Worm (Caenorhabditis elegans) whole organism, L4 larva: ENCODE data around the gene mab-21.

Experiments
- F49E8.2 ChIP-seq: sonication (generic microtip); optimal IDR thresholded peaks from 2 replicates; lab custom pipeline; 2016; ENCODE audit warnings: missing compliant biosample characterization, mild to moderate bottlenecking, missing genetic modification characterization, borderline replicate concordance
- T26A8.4 ChIP-seq: fragments of 200-800 bp; sonication (Bioruptor generic); IDR thresholded peaks from 2 replicates; pipeline ENCODE4 v1.3.6; 2022; ENCODE audit warnings: missing genetic modification characterization, missing compliant biosample characterization
- Y75B8A.6 ChIP-seq: fragments of 200-800 bp; sonication (Bioruptor generic); IDR thresholded peaks from 2 replicates; pipeline ENCODE4 v1.3.6; 2022; ENCODE audit warnings: missing genetic modification reagents, missing genetic modification characterization, missing compliant biosample characterization
- aha-1 ChIP-seq: fragments of 150-350 bp; peaks from one replicate; lab custom pipeline; 2014; ENCODE audit warnings: missing biosample characterization, missing genetic modification characterization
- ama-1 ChIP-seq: fragments of 150-350 bp; optimal IDR thresholded peaks from 2 replicates; lab custom pipeline; 2014; ENCODE audit warnings: inconsistent platforms, mixed read lengths
- arid-1 ChIP-seq: fragments of 200-800 bp; sonication (Bioruptor generic); conservative IDR thresholded peaks from 2 replicates; pipeline ENCODE4 v1.3.6; 2022; ENCODE audit warnings: missing genetic modification reagents, missing genetic modification characterization, missing compliant biosample characterization
- ceh-28 ChIP-seq: fragments of 150-350 bp; optimal IDR thresholded peaks from 2 replicates; lab custom pipeline; 2014; ENCODE audit warnings: missing biosample characterization, missing genetic modification reagents, missing genetic modification characterization
- ceh-62 ChIP-seq: sonication (generic microtip); optimal IDR thresholded peaks from 2 replicates; lab custom pipeline; 2017; ENCODE audit warnings: missing biosample characterization, missing genetic modification characterization
- ctbp-1 ChIP-seq: fragments of 200-800 bp; sonication (Bioruptor generic); IDR thresholded peaks from 2 replicates; pipeline ENCODE4 v1.3.6; 2022; ENCODE audit warnings: missing genetic modification reagents, missing genetic modification characterization, missing compliant biosample characterization
- daf-16 ChIP-seq, 3 experiments: sonication (generic microtip); optimal IDR thresholded peaks; 2 replicates each; lab custom pipeline; 2016 to 2017; ENCODE audit warnings: missing genetic modification characterization in 3 of 3, missing genetic modification reagents in 3 of 3, mild to moderate bottlenecking in 2 of 3, missing compliant biosample characterization in 2 of 3, missing biosample characterization in 1 of 3, moderate library complexity in 1 of 3
- dmd-6 ChIP-seq: fragments of 200-800 bp; sonication (Bioruptor generic); IDR thresholded peaks from 2 replicates; pipeline ENCODE4 v1.3.6; 2022; ENCODE audit warnings: missing genetic modification reagents, missing genetic modification characterization, missing compliant biosample characterization
- dve-1 ChIP-seq: sonication (generic microtip); optimal IDR thresholded peaks from 2 replicates; lab custom pipeline; 2017; ENCODE audit warnings: antibody characterized with exemption, mild to moderate bottlenecking, missing genetic modification characterization, missing compliant biosample characterization; ENCODE audit not compliant: insufficient read depth
- gei-8 ChIP-seq: fragments of 200-800 bp; sonication (Bioruptor generic); optimal IDR thresholded peaks from 2 replicates; lab custom pipeline; 2018; ENCODE audit warnings: mild to moderate bottlenecking, missing genetic modification characterization, missing compliant biosample characterization
- hlh-11 ChIP-seq: fragments of 200-800 bp; sonication (Bioruptor generic); optimal IDR thresholded peaks from 2 replicates; lab custom pipeline; 2018; ENCODE audit warnings: mild to moderate bottlenecking, missing genetic modification characterization, missing compliant biosample characterization
- hlh-30 ChIP-seq: sonication (generic microtip); optimal IDR thresholded peaks from 2 replicates; lab custom pipeline; 2017; ENCODE audit warnings: antibody characterized with exemption, mild to moderate bottlenecking, missing genetic modification characterization, missing compliant biosample characterization; ENCODE audit not compliant: insufficient read depth
- hmg-1.1 ChIP-seq: fragments of 200-800 bp; sonication (Bioruptor generic); IDR thresholded peaks from 2 replicates; pipeline ENCODE4 v1.3.6; 2022; ENCODE audit warnings: missing genetic modification reagents, missing genetic modification characterization, missing compliant biosample characterization
- lin-13 ChIP-seq: fragments of 150-350 bp; optimal IDR thresholded peaks from 2 replicates; lab custom pipeline; 2014; ENCODE audit warnings: missing biosample characterization, missing genetic modification reagents, missing genetic modification characterization
- lin-38 ChIP-seq: fragments of 200-800 bp; sonication (Bioruptor generic); IDR thresholded peaks from 2 replicates; pipeline ENCODE4 v1.3.6; 2022; ENCODE audit warnings: missing genetic modification reagents, missing genetic modification characterization, missing compliant biosample characterization
- madf-5 ChIP-seq, 2 experiments: fragments of 200-800 bp; sonication (Bioruptor generic); IDR thresholded peaks; 2 replicates each; pipeline ENCODE4 v1.3.6; 2022; ENCODE audit warnings: missing compliant biosample characterization in 2 of 2, missing genetic modification characterization in 2 of 2
- madf-9 ChIP-seq: fragments of 200-800 bp; sonication (Bioruptor generic); conservative IDR thresholded peaks from 2 replicates; pipeline ENCODE4 v1.3.6; 2022; ENCODE audit warnings: missing genetic modification reagents, missing genetic modification characterization, missing compliant biosample characterization
- mdl-1 ChIP-seq, 2 experiments: fragments of 150-350 bp in 1 of 2; sonication (generic microtip) in 1 of 2; optimal IDR thresholded peaks; 2 replicates each; lab custom pipeline; 2014 to 2017; ENCODE audit warnings: missing biosample characterization in 2 of 2, missing genetic modification characterization in 2 of 2
- mep-1 ChIP-seq: fragments of 150-350 bp; sonication (generic microtip); optimal IDR thresholded peaks from 3 replicates; lab custom pipeline; 2014; ENCODE audit warnings: missing biosample characterization, missing genetic modification characterization
- mes-2 ChIP-seq: sonication (generic microtip); optimal IDR thresholded peaks from 2 replicates; lab custom pipeline; 2016; ENCODE audit warnings: missing genotype, mild to moderate bottlenecking, missing genetic modification characterization, missing compliant biosample characterization; ENCODE audit not compliant: poor library complexity, severe bottlenecking
- mxl-2 ChIP-seq: fragments of 200-800 bp; sonication (Bioruptor generic); conservative IDR thresholded peaks from 2 replicates; pipeline ENCODE4 v1.3.6; 2022; ENCODE audit warnings: missing genetic modification reagents, missing genetic modification characterization, missing compliant biosample characterization
- nhr-10 ChIP-seq: fragments of 150-350 bp; optimal IDR thresholded peaks from 2 replicates; lab custom pipeline; 2014; ENCODE audit warnings: missing biosample characterization, missing genetic modification characterization
- nhr-11 ChIP-seq: fragments of 150-350 bp; optimal IDR thresholded peaks from 2 replicates; lab custom pipeline; 2014; ENCODE audit warnings: missing biosample characterization, missing genetic modification characterization
- nhr-237 ChIP-seq: sonication (generic microtip); optimal IDR thresholded peaks from 2 replicates; lab custom pipeline; 2017; ENCODE audit warnings: missing biosample characterization, missing genetic modification characterization
- nhr-28 ChIP-seq: fragments of 150-350 bp; optimal IDR thresholded peaks from 2 replicates; lab custom pipeline; 2014; ENCODE audit warnings: missing biosample characterization, missing genetic modification characterization
- nhr-41 ChIP-seq: fragments of 200-800 bp; sonication (Bioruptor generic); IDR thresholded peaks from 2 replicates; pipeline ENCODE4 v1.3.6; 2022; ENCODE audit warnings: missing genetic modification reagents, missing genetic modification characterization, missing compliant biosample characterization
- nhr-42 ChIP-seq: fragments of 200-800 bp; sonication (Bioruptor generic); IDR thresholded peaks from 2 replicates; pipeline ENCODE4 v1.3.6; 2022; ENCODE audit warnings: missing genetic modification characterization, missing compliant biosample characterization
- nhr-77 ChIP-seq: fragments of 150-350 bp; optimal IDR thresholded peaks from 2 replicates; lab custom pipeline; 2014; ENCODE audit warnings: missing biosample characterization, missing genetic modification characterization
- pha-4 ChIP-seq, 2 experiments: fragments of 150-350 bp in 1 of 2; fragments of 200-800 bp in 1 of 2; sonication (Bioruptor generic) in 1 of 2; IDR thresholded peaks in 1 of 2; optimal IDR thresholded peaks in 1 of 2; 2 replicates each; pipeline versions ENCODE4 v1.3.6 to Lab custom; 2014 to 2022; ENCODE audit warnings: missing genetic modification characterization in 2 of 2, missing genetic modification reagents in 2 of 2, missing biosample characterization in 1 of 2, missing compliant biosample characterization in 1 of 2
- php-3 ChIP-seq: fragments of 200-800 bp; sonication (Bioruptor generic); IDR thresholded peaks from 2 replicates; pipeline ENCODE4 v1.3.6; 2022; ENCODE audit warnings: missing genetic modification reagents, missing genetic modification characterization, missing compliant biosample characterization
- pqm-1 ChIP-seq: sonication (generic microtip); optimal IDR thresholded peaks from 2 replicates; lab custom pipeline; 2017; ENCODE audit warnings: missing biosample characterization, missing genetic modification characterization
- saeg-2 ChIP-seq: fragments of 200-800 bp; sonication (Bioruptor generic); IDR thresholded peaks from 2 replicates; pipeline ENCODE4 v1.3.6; 2022; ENCODE audit warnings: missing genetic modification reagents, missing genetic modification characterization, missing compliant biosample characterization
- sdz-12 ChIP-seq: fragments of 200-800 bp; sonication (Bioruptor generic); optimal IDR thresholded peaks from 2 replicates; lab custom pipeline; 2018; ENCODE audit warnings: mild to moderate bottlenecking, missing genetic modification characterization, missing compliant biosample characterization
- set-16 ChIP-seq: fragments of 200-800 bp; sonication (Bioruptor generic); IDR thresholded peaks from 2 replicates; pipeline ENCODE4 v1.3.6; 2022; ENCODE audit warnings: missing genetic modification reagents, missing genetic modification characterization, missing compliant biosample characterization
- skn-1 ChIP-seq: fragments of 150-350 bp; optimal IDR thresholded peaks from 2 replicates; lab custom pipeline; 2014; ENCODE audit warnings: missing biosample characterization, missing genetic modification characterization
- snpc-1.2 ChIP-seq: fragments of 200-800 bp; sonication (Bioruptor generic); IDR thresholded peaks from 2 replicates; pipeline ENCODE4 v1.3.6; 2022; ENCODE audit warnings: missing genetic modification reagents, missing genetic modification characterization, missing compliant biosample characterization
- zfp-2 ChIP-seq: sonication (generic microtip); optimal IDR thresholded peaks from 2 replicates; lab custom pipeline; 2016; ENCODE audit warnings: mild to moderate bottlenecking, missing genetic modification characterization, missing compliant biosample characterization
- zip-11 ChIP-seq: fragments of 200-800 bp; sonication (Bioruptor generic); IDR thresholded peaks from 2 replicates; pipeline ENCODE4 v1.3.6; 2022; ENCODE audit warnings: missing genetic modification characterization, missing compliant biosample characterization
- ztf-7 ChIP-seq: fragments of 150-350 bp; optimal IDR thresholded peaks from 2 replicates; lab custom pipeline; 2014; ENCODE audit warnings: missing biosample characterization, missing genetic modification characterization

The mab-21 gene

DNA sequence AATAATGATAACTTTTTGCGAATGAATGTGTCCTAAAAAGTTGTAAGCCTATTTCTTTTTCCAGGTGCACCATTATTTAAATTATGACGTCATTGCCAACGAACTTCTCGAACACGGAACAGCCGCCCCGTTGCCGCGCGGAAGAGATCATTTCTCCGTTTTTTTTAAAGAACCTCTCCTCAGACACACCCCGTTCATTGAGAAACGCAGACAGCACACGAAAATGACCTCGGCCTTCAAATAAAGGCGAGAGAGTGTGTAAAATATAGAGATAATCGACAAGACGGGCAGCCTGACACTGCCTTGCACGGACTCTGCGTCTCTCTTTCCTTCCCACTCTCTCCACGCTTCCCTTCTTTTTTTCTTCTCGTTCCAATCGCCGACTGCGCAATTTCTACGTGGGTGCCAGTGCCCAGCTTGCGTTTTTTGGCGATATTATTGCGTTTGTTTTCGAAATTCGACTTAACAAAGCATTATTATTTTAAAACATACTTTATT, 40.1 kb upstream of the mab-21 start (continued):
- TF ChIP-seq T26A8.4 (GFP tag; lab: Robert Waterston, UW) (peak; percentile 78), saeg-2 (GFP tag; lab: Robert Waterston, UW) (no peak; the same call in 1 of the 2 replicates), zip-11 (no peak)

ce11 chrIII:4561286-4561685, 39.3 kb upstream of the mab-21 start:
- TF ChIP-seq hmg-1.1 (no peak), php-3 (GFP tag; lab: Robert Waterston, UW) (0 out of 2 replicates have a peak, but pooled peaks have one; percentile 21), ztf-7 (tag; lab: Kevin White, UChicago) (no peak), nhr-28 (tag; lab: Kevin White, UChicago) (peak; percentile 14), dve-1 (tag; lab: Kevin White, UChicago) (peak; percentile 51), skn-1 (tag; lab: Kevin White, UChicago) (no peak), Y75B8A.6 (GFP tag; lab: Robert Waterston, UW) (no peak), pqm-1 (tag; lab: Kevin White, UChicago) (peak; percentile 61), mep-1 (tag; lab: Kevin White, UChicago) (no peak), sdz-12 (GFP tag; lab: Kevin White, UChicago) (no peak), daf-16 (GFP tag; optimal IDR thresholded peaks at IDR 0.05; lab: Kevin White, UChicago) (no peak), daf-16 (tag; optimal IDR thresholded peaks at IDR 0.05; lab: Kevin White, UChicago) (peak; percentile 80)

DNA sequence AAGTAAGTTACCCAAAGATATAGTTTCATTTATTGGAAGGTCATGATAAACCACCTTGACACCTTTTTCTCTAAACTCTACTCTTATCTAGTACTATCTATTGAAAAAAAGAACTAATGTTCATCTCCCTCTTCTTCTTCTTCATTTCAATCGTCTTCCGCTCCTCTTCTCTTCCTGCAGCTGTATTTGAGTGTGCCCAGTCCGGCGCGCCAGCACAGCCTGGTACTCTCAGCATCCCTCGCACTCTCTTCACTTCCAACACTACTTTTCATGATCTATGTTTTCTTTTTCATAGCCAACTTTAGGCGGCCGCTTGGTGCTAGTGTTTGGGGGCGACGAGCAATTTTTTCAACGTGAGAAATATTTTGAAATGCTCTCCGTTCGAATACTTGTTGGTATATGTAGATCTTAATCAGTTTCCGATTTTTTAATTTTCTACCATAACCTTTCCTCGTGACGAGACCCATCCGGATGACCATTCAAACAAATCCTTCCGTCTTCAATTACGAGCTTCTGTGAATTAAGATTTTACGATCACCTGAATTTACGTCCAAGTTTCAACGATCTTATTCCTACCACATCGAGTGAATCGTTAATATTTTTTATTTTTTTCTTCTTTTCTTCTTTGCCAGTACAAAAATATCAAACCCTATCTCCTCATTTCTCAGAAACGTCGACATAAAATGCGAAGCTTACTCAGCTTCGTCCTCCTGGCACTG, 38.3 kb upstream of the mab-21 start, which contains the start of gene pan-1:
TSS of gene pan-1 (plus strand) at position 669 of the 719 bp plus-strand sequence.
- TF ChIP-seq mdl-1 (tag; optimal IDR thresholded peaks at IDR 0.05; lab: Kevin White, UChicago) (peak in 1 of 2 experiments; percentile 35), madf-5 (GFP tag; IDR thresholded peaks at IDR 0.05; lab: Robert Waterston, UW) (0 out of 4 replicates have a peak, but pooled peaks of 1 of the 2 experiments have one; percentile 29), aha-1 (tag; lab: Kevin White, UChicago) (peak; percentile 19), nhr-41 (GFP tag; lab: Robert Waterston, UW) (no peak), ceh-62 (tag; lab: Kevin White, UChicago) (no peak), arid-1 (GFP tag; lab: Robert Waterston, UW) (peak; percentile 46; the same call in 1 of the 2 replicates), mep-1 (tag; lab: Kevin White, UChicago) (peak; percentile 54), nhr-77 (tag; lab: Kevin White, UChicago) (no peak), nhr-42 (GFP tag; lab: Robert Waterston, UW) (no peak), F49E8.2 (tag; lab: Kevin White, UChicago) (no peak), pha-4 (GFP tag; IDR thresholded peaks at IDR 0.05; lab: Robert Waterston, UW) (no peak), pha-4 (tag; optimal IDR thresholded peaks at IDR 0.05; lab: Kevin White, UChicago) (peak; percentile 50), nhr-28 (tag; lab: Kevin White, UChicago) (peak; percentile 60), lin-13 (no peak), ceh-28 (no peak), gei-8 (no peak), T26A8.4 (GFP tag; lab: Robert Waterston, UW) (peak; percentile 37), set-16 (GFP tag; lab: Robert Waterston, UW) (peak; percentile 32; the same call in 1 of the 2 replicates), mxl-2 (0 out of 2 replicates have a peak, but pooled peaks have one; percentile 35), sdz-12 (GFP tag; lab: Kevin White, UChicago) (no peak), lin-38 (no peak), dmd-6 (GFP tag; lab: Robert Waterston, UW) (peak; percentile 28; the same call in 1 of the 2 replicates), snpc-1.2 (GFP tag; lab: Robert Waterston, UW) (no peak), hlh-11 (tag; lab: Kevin White, UChicago) (peak; percentile 89), nhr-10 (tag; lab: Kevin White, UChicago) (no peak), zip-11 (no peak), hlh-30 (tag; lab: Kevin White, UChicago) (peak; percentile 59), ama-1 (lab: Kevin White, UChicago) (no peak), ctbp-1 (GFP tag; lab: Robert Waterston, UW) (0 out of 2 replicates have a peak, but pooled peaks have one; percentile 54), dve-1 (tag; lab: Kevin White, UChicago) (peak; percentile 54), nhr-11 (tag; lab: Kevin White, UChicago) (peak; percentile 15), madf-9 (peak; percentile 32; the same call in 1 of the 2 replicates), zfp-2 (tag; lab: Kevin White, UChicago) (no peak), hmg-1.1 (peak; percentile 81), nhr-237 (tag; lab: Kevin White, UChicago) (no peak), mes-2 (tag; lab: Kevin White, UChicago) (peak; percentile 48), skn-1 (tag; lab: Kevin White, UChicago) (no peak)
